Fruit fly (Drosophila melanogaster) whole organism, embryonic: Measurements from ENCODE around the gene ND-B16.6.
A peak's percentile ranks its signal among the peaks of the same experiment; 100 is the strongest.

Experiments
- CG1024 ChIP-seq: fragments of 200-800 bp; sonication (Bioruptor generic); IDR thresholded peaks from 2 replicates; pipeline ENCODE4 v1.3.6; 2022; ENCODE audit warnings: missing biosample characterization, missing genetic modification characterization
- CG10321 ChIP-seq: fragments of 200-800 bp; sonication (Bioruptor generic); IDR thresholded peaks from 2 replicates; pipeline ENCODE4 v1.3.6; 2022; ENCODE audit warnings: missing biosample characterization, missing genetic modification characterization
- CG12155 ChIP-seq: fragments of 200-800 bp; sonication (Bioruptor generic); optimal IDR thresholded peaks from 3 replicates; lab custom pipeline; 2016; ENCODE audit warnings: missing biosample characterization, missing genetic modification characterization
- CG12769 ChIP-seq: fragments of 200-800 bp; sonication (Bioruptor generic); optimal IDR thresholded peaks from 2 replicates; lab custom pipeline; 2019; ENCODE audit warnings: missing biosample characterization, mild to moderate bottlenecking, missing genetic modification characterization, moderate library complexity
- CG12942 ChIP-seq: fragments of 200-800 bp; sonication (Bioruptor generic); optimal IDR thresholded peaks from 3 replicates; lab custom pipeline; 2016; ENCODE audit warnings: missing biosample characterization, missing genetic modification characterization
- CG13296 ChIP-seq: fragments of 200-800 bp; sonication (Bioruptor generic); optimal IDR thresholded peaks from 3 replicates; lab custom pipeline; 2018; ENCODE audit warnings: missing biosample characterization, mild to moderate bottlenecking, missing genetic modification characterization
- CG13624 ChIP-seq: fragments of 200-800 bp; sonication (Bioruptor generic); optimal IDR thresholded peaks from 2 replicates; lab custom pipeline; 2016; ENCODE audit warnings: missing biosample characterization, missing genetic modification characterization
- CG14050 ChIP-seq: fragments of 200-800 bp; sonication (Bioruptor generic); IDR thresholded peaks from 3 replicates; pipeline ENCODE4 v1.3.6; 2022; ENCODE audit warnings: missing biosample characterization, missing genetic modification characterization
- CG1529 ChIP-seq: fragments of 200-800 bp; sonication (Bioruptor generic); optimal IDR thresholded peaks from 3 replicates; lab custom pipeline; 2018; ENCODE audit warnings: missing biosample characterization, missing genetic modification characterization
- CG17186 ChIP-seq: fragments of 200-800 bp; sonication (Bioruptor generic); optimal IDR thresholded peaks from 3 replicates; lab custom pipeline; 2017; ENCODE audit warnings: missing biosample characterization, missing genetic modification reagents, missing genetic modification characterization
- CG18476 ChIP-seq: fragments of 200-800 bp; sonication (Bioruptor generic); optimal IDR thresholded peaks from 2 replicates; lab custom pipeline; 2016; ENCODE audit warnings: missing biosample characterization, mild to moderate bottlenecking, missing genetic modification characterization
- CG3065 ChIP-seq: fragments of 200-800 bp; sonication (Bioruptor generic); optimal IDR thresholded peaks from 2 replicates; lab custom pipeline; 2016; ENCODE audit warnings: missing biosample characterization, missing genetic modification characterization
- CG32532 ChIP-seq: fragments of 200-800 bp; sonication (Bioruptor generic); IDR thresholded peaks from 2 replicates; pipeline ENCODE4 v1.3.6; 2022; ENCODE audit warnings: missing biosample characterization, missing genetic modification characterization
- CG43689 ChIP-seq: fragments of 200-800 bp; sonication (Bioruptor generic); IDR thresholded peaks from 2 replicates; pipeline ENCODE4 v1.3.6; 2022; ENCODE audit warnings: missing biosample characterization, missing genetic modification characterization
- CG4820 ChIP-seq: fragments of 200-800 bp; sonication (Bioruptor generic); optimal IDR thresholded peaks from 3 replicates; lab custom pipeline; 2016; ENCODE audit warnings: missing biosample characterization, missing genetic modification characterization
- CG8765 ChIP-seq: fragments of 200-800 bp; sonication (Bioruptor generic); IDR thresholded peaks from 2 replicates; pipeline ENCODE4 v1.3.6; 2022; ENCODE audit warnings: missing biosample characterization, missing genetic modification characterization
- CG8944 ChIP-seq: fragments of 200-800 bp; sonication (Bioruptor generic); optimal IDR thresholded peaks from 3 replicates; lab custom pipeline; 2016; ENCODE audit warnings: missing biosample characterization, missing genetic modification characterization
- CG9437 ChIP-seq: fragments of 200-800 bp; sonication (Bioruptor generic); optimal IDR thresholded peaks from 2 replicates; lab custom pipeline; 2018; ENCODE audit warnings: missing biosample characterization, mild to moderate bottlenecking, missing genetic modification characterization
- CG9932 ChIP-seq: fragments of 200-800 bp; sonication (Bioruptor generic); IDR thresholded peaks from 2 replicates; pipeline ENCODE4 v1.3.6; 2022; ENCODE audit warnings: missing biosample characterization, missing genetic modification characterization
- CHES-1-like ChIP-seq: fragments of 200-800 bp; sonication (Bioruptor generic); optimal IDR thresholded peaks from 2 replicates; lab custom pipeline; 2016; ENCODE audit warnings: missing biosample characterization, missing genetic modification characterization
- Dek ChIP-seq: fragments of 200-800 bp; sonication (Bioruptor generic); optimal IDR thresholded peaks from 3 replicates; lab custom pipeline; 2019; ENCODE audit warnings: missing biosample characterization, mild to moderate bottlenecking, missing genetic modification characterization, moderate library complexity
- Elba2 ChIP-seq: fragments of 200-800 bp; sonication (Bioruptor generic); optimal IDR thresholded peaks from 3 replicates; lab custom pipeline; 2016; ENCODE audit warnings: missing biosample characterization, missing genetic modification characterization
- Gug ChIP-seq: fragments of 200-800 bp; sonication (Bioruptor generic); IDR thresholded peaks from 4 replicates; pipeline ENCODE4 v1.3.6; 2022; ENCODE audit warnings: missing biosample characterization, missing genetic modification characterization
- HLH54F ChIP-seq: fragments of 200-800 bp; sonication (Bioruptor generic); optimal IDR thresholded peaks from 3 replicates; lab custom pipeline; 2016; ENCODE audit warnings: missing biosample characterization, missing genetic modification characterization
- Hmr ChIP-seq: fragments of 200-800 bp; sonication (Bioruptor generic); optimal IDR thresholded peaks from 3 replicates; lab custom pipeline; 2017; ENCODE audit warnings: mild to moderate bottlenecking, missing biosample characterization, missing genetic modification reagents, missing genetic modification characterization
- Hmx ChIP-seq: fragments of 200-800 bp; sonication (Bioruptor generic); optimal IDR thresholded peaks from 2 replicates; lab custom pipeline; 2016; ENCODE audit warnings: missing biosample characterization, missing genetic modification characterization
- Lim3 ChIP-seq: fragments of 200-800 bp; sonication (Bioruptor generic); IDR thresholded peaks from 2 replicates; pipeline ENCODE4 v1.3.6; 2022; ENCODE audit warnings: missing biosample characterization, missing genetic modification characterization
- MBD-R2 ChIP-seq: fragments of 200-800 bp; sonication (Bioruptor generic); IDR thresholded peaks from 2 replicates; pipeline ENCODE4 v1.3.6; 2022; ENCODE audit warnings: missing biosample characterization, missing genetic modification characterization
- Max ChIP-seq: fragments of 200-800 bp; sonication (Bioruptor generic); optimal IDR thresholded peaks from 2 replicates; lab custom pipeline; 2016; ENCODE audit warnings: missing biosample characterization, mild to moderate bottlenecking, missing genetic modification characterization
- NFAT ChIP-seq: fragments of 200-800 bp; sonication (Bioruptor generic); IDR thresholded peaks from 2 replicates; pipeline ENCODE4 v1.3.6; 2022; ENCODE audit warnings: missing biosample characterization, missing genetic modification characterization
- Oli ChIP-seq: fragments of 200-800 bp; sonication (Bioruptor generic); optimal IDR thresholded peaks from 2 replicates; lab custom pipeline; 2018; ENCODE audit warnings: missing biosample characterization, mild to moderate bottlenecking, missing genetic modification characterization, moderate library complexity
- Opbp ChIP-seq: fragments of 200-800 bp; sonication (Bioruptor generic); IDR thresholded peaks from 3 replicates; pipeline ENCODE4 v1.3.6; 2022; ENCODE audit warnings: missing biosample characterization, missing genetic modification characterization; ENCODE audit not compliant: partially characterized antibody
- Scr ChIP-seq: fragments of 200-800 bp; sonication (Bioruptor generic); IDR thresholded peaks from 2 replicates; pipeline ENCODE4 v1.3.6; 2022; ENCODE audit warnings: missing biosample characterization, missing genetic modification characterization; ENCODE audit not compliant: partially characterized antibody
- Six4 ChIP-seq: fragments of 200-800 bp; sonication (Bioruptor generic); optimal IDR thresholded peaks from 2 replicates; lab custom pipeline; 2016; ENCODE audit warnings: missing biosample characterization, missing genetic modification characterization
- Trl ChIP-seq, 3 experiments: fragments of >200 bp in 2 of 3; fragments of 200-800 bp in 1 of 3; sonication (Bioruptor generic) in 1 of 3; optimal IDR thresholded peaks; 2 replicates in 1 of 3; 3 replicates in 2 of 3; lab custom pipeline; 2016 to 2017; ENCODE audit warnings: missing biosample characterization in 1 of 3, missing genetic modification characterization in 1 of 3
- YL-1 ChIP-seq: fragments of 200-800 bp; sonication (Bioruptor generic); optimal IDR thresholded peaks from 3 replicates; lab custom pipeline; 2017; ENCODE audit warnings: missing biosample characterization, mild to moderate bottlenecking, missing genetic modification characterization
- amos ChIP-seq: fragments of 200-800 bp; sonication (Bioruptor generic); IDR thresholded peaks from 2 replicates; pipeline ENCODE4 v1.3.6; 2022; ENCODE audit warnings: missing biosample characterization, missing genetic modification characterization; ENCODE audit not compliant: partially characterized antibody
- ase ChIP-seq: fragments of 200-800 bp; sonication (Bioruptor generic); IDR thresholded peaks from 3 replicates; pipeline ENCODE4 v1.3.6; 2022; ENCODE audit warnings: missing biosample characterization, missing genetic modification characterization
- chinmo ChIP-seq: fragments of 200-800 bp; sonication (Bioruptor generic); IDR thresholded peaks from 4 replicates; pipeline ENCODE4 v1.3.6; 2022; ENCODE audit warnings: missing biosample characterization, missing genetic modification characterization; ENCODE audit not compliant: partially characterized antibody
- h ChIP-seq: fragments of >200 bp; optimal IDR thresholded peaks from 2 replicates; lab custom pipeline; 2017
- insv ChIP-seq, 2 experiments: fragments of 200-800 bp; sonication (Bioruptor generic); optimal IDR thresholded peaks; 3 replicates each; lab custom pipeline; 2016 to 2018; ENCODE audit warnings: missing biosample characterization in 2 of 2, missing genetic modification characterization in 2 of 2
- ken ChIP-seq: fragments of 200-800 bp; sonication (Bioruptor generic); IDR thresholded peaks from 3 replicates; pipeline ENCODE4 v1.3.6; 2022; ENCODE audit warnings: missing biosample characterization, missing genetic modification characterization
- knrl ChIP-seq: fragments of 200-800 bp; sonication (Bioruptor generic); IDR thresholded peaks from 3 replicates; pipeline ENCODE4 v1.3.6; 2022; ENCODE audit warnings: missing biosample characterization, missing genetic modification characterization; ENCODE audit not compliant: partially characterized antibody
- lab ChIP-seq: fragments of 200-800 bp; sonication (Bioruptor generic); optimal IDR thresholded peaks from 3 replicates; lab custom pipeline; 2017; ENCODE audit warnings: missing biosample characterization, missing genetic modification characterization, mild to moderate bottlenecking, moderate library complexity, missing genetic modification reagents
- mam ChIP-seq: fragments of 200-800 bp; sonication (Bioruptor generic); optimal IDR thresholded peaks from 3 replicates; lab custom pipeline; 2016; ENCODE audit warnings: missing biosample characterization, missing genetic modification characterization
- nerfin-1 ChIP-seq: fragments of 200-800 bp; sonication (Bioruptor generic); optimal IDR thresholded peaks from 3 replicates; lab custom pipeline; 2019; ENCODE audit warnings: missing biosample characterization, mild to moderate bottlenecking, missing genetic modification characterization, moderate library complexity
- otp ChIP-seq: fragments of 200-800 bp; sonication (Bioruptor generic); IDR thresholded peaks from 3 replicates; pipeline ENCODE4, ENCODE4 v1.3.6; 2022; ENCODE audit warnings: missing biosample characterization, missing genetic modification characterization
- psq ChIP-seq: fragments of 200-800 bp; sonication (Bioruptor generic); optimal IDR thresholded peaks from 2 replicates; lab custom pipeline; 2017; ENCODE audit warnings: missing biosample characterization, missing genetic modification characterization
- salm ChIP-seq: fragments of 200-800 bp; sonication (Bioruptor generic); optimal IDR thresholded peaks from 2 replicates; lab custom pipeline; 2018; ENCODE audit warnings: missing biosample characterization, mild to moderate bottlenecking, missing genetic modification characterization
- scrt ChIP-seq: fragments of 200-800 bp; sonication (Bioruptor generic); optimal IDR thresholded peaks from 2 replicates; lab custom pipeline; 2018; ENCODE audit warnings: missing biosample characterization, mild to moderate bottlenecking, missing genetic modification characterization, moderate library complexity
- sens-2 ChIP-seq: fragments of 200-800 bp; sonication (Bioruptor generic); IDR thresholded peaks from 2 replicates; pipeline ENCODE4 v1.3.6; 2022; ENCODE audit warnings: missing biosample characterization, missing genetic modification characterization

Gene ND-B16.6

DNA sequence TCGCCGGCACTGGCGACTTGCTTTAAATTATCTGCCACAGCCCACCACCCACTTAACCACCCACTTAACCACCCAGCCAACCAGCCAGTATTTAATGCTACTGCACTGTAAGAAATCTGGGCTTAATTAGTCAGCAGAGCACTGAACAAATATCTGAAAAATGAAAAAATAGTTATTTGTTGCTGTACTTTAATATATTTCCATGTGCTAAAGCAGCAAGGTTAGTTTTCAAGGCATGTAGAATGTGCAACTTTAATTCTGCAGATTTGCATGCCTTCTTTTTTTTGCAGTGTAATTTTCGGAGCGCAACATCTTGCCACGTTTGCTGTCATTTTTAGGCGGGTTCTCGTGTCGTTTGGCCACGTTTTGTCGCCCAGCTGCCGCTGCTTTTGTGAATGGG lies 25.4 kb upstream of the ND-B16.6 start (continued):
- TF ChIP-seq chinmo (GFP tag; lab: Robert Waterston, UW): no peak
- no peak for TF ChIP-seq CG12769 (tag; lab: Kevin White, UChicago)
- no peak; the same call in 1 of the 2 replicates for TF ChIP-seq MBD-R2 (GFP tag; lab: Robert Waterston, UW)
- TF ChIP-seq CG14050 (GFP tag; lab: Robert Waterston, UW): no peak
- peak; percentile 27 for TF ChIP-seq CG18476 (GFP tag; lab: Kevin White, UChicago)
- peak; percentile 30; the same call in 1 of the 3 replicates for TF ChIP-seq otp (GFP tag; lab: Robert Waterston, UW)
- no peak for TF ChIP-seq insv (GFP tag; optimal IDR thresholded peaks at IDR 0.05; lab: Kevin White, UChicago)
- no peak for TF ChIP-seq salm
- no peak for TF ChIP-seq CG17186 (GFP tag; lab: Kevin White, UChicago)
- no peak for TF ChIP-seq CG1529 (GFP tag; lab: Kevin White, UChicago)
- no peak for TF ChIP-seq amos (GFP tag; lab: Robert Waterston, UW)
- TF ChIP-seq Elba2 (GFP tag; lab: Kevin White, UChicago): no peak
- TF ChIP-seq scrt (GFP tag; lab: Kevin White, UChicago): peak; percentile 53
- no peak for TF ChIP-seq nerfin-1 (tag; lab: Kevin White, UChicago)
- TF ChIP-seq CG12942 (GFP tag; lab: Kevin White, UChicago): peak; percentile 4
- TF ChIP-seq CG32532 (GFP tag; lab: Robert Waterston, UW): no peak
- TF ChIP-seq lab (GFP tag; lab: Kevin White, UChicago): peak; percentile 80
- peak; percentile 21 for TF ChIP-seq HLH54F (GFP tag; lab: Kevin White, UChicago)
- TF ChIP-seq CG12155 (GFP tag; lab: Kevin White, UChicago): no peak
- TF ChIP-seq Opbp (GFP tag; lab: Robert Waterston, UW): no peak
- peak; percentile 43 for TF ChIP-seq Oli (tag; lab: Kevin White, UChicago)
- TF ChIP-seq psq (GFP tag; lab: Kevin White, UChicago): no peak
- no peak for TF ChIP-seq sens-2 (GFP tag; lab: Robert Waterston, UW)
- no peak; the same call in 3 of the 4 replicates for TF ChIP-seq Gug
- TF ChIP-seq ase (GFP tag; lab: Robert Waterston, UW): 0 out of 3 replicates have a peak, but pooled peaks have one; percentile 29
- 0 out of 2 replicates have a peak, but pooled peaks have one; percentile 14 for TF ChIP-seq CG43689 (GFP tag; lab: Robert Waterston, UW)
- peak; percentile 30 for TF ChIP-seq CG8944 (GFP tag; lab: Kevin White, UChicago)
- TF ChIP-seq Max: no peak
- TF ChIP-seq Hmx (GFP tag; lab: Kevin White, UChicago): no peak
- no peak for TF ChIP-seq YL-1 (GFP tag; lab: Kevin White, UChicago)
- peak; percentile 61 for TF ChIP-seq mam (GFP tag; lab: Kevin White, UChicago)
- peak; percentile 47 for TF ChIP-seq Dek
- TF ChIP-seq CG3065: no peak
- TF ChIP-seq ken (GFP tag; lab: Robert Waterston, UW): no peak
- no peak for TF ChIP-seq h (lab: Kevin White, UChicago)
- TF ChIP-seq CG8765: no peak
- TF ChIP-seq CG13624 (GFP tag; lab: Kevin White, UChicago): peak; percentile 51
- peak; percentile 33 for TF ChIP-seq CG4820 (GFP tag; lab: Kevin White, UChicago)
- TF ChIP-seq NFAT (GFP tag; lab: Robert Waterston, UW): no peak
- no peak for TF ChIP-seq CHES-1-like (GFP tag; lab: Kevin White, UChicago)
- TF ChIP-seq CG9932: peak; percentile 40; the same call in 1 of the 2 replicates
- no peak for TF ChIP-seq CG10321 (GFP tag; lab: Robert Waterston, UW)
- TF ChIP-seq CG9437 (GFP tag; lab: Kevin White, UChicago): peak; percentile 1
- no peak for TF ChIP-seq Trl (optimal IDR thresholded peaks at IDR 0.05; lab: Kevin White, UChicago)
- TF ChIP-seq Trl (GFP tag; optimal IDR thresholded peaks at IDR 0.05; lab: Kevin White, UChicago): peak; percentile 29
- TF ChIP-seq Six4 (GFP tag; lab: Kevin White, UChicago): peak; percentile 17
- TF ChIP-seq CG13296: peak; percentile 48
- no peak for TF ChIP-seq Scr (GFP tag; lab: Robert Waterston, UW)
- no peak for TF ChIP-seq knrl (GFP tag; lab: Robert Waterston, UW)
- peak; percentile 67 for TF ChIP-seq Hmr (GFP tag; lab: Kevin White, UChicago)
- no peak for TF ChIP-seq Lim3
- no peak for TF ChIP-seq CG1024 (GFP tag; lab: Robert Waterston, UW)
